Fruit fly (Drosophila melanogaster) whole organism, embryonic: ENCODE results near the gene srp.

ENCODE experiments used
- CG11398 ChIP-seq: fragments of 200-800 bp; sonication (Bioruptor generic); optimal IDR thresholded peaks from 2 replicates; lab custom pipeline; 2016; ENCODE audit warnings: missing biosample characterization, missing genetic modification characterization
- CG12299 ChIP-seq: fragments of 200-800 bp; sonication (Bioruptor generic); optimal IDR thresholded peaks from 2 replicates; lab custom pipeline; 2018; ENCODE audit warnings: missing biosample characterization, mild to moderate bottlenecking, missing genetic modification characterization
- CG12942 ChIP-seq: fragments of 200-800 bp; sonication (Bioruptor generic); optimal IDR thresholded peaks from 3 replicates; lab custom pipeline; 2016; ENCODE audit warnings: missing biosample characterization, missing genetic modification characterization
- CG13287 ChIP-seq: fragments of 200-800 bp; sonication (Bioruptor generic); IDR thresholded peaks from 2 replicates; pipeline ENCODE4 v1.3.6; 2022; ENCODE audit warnings: missing biosample characterization, missing genetic modification characterization; ENCODE audit not compliant: partially characterized antibody
- CG13296 ChIP-seq: fragments of 200-800 bp; sonication (Bioruptor generic); optimal IDR thresholded peaks from 3 replicates; lab custom pipeline; 2018; ENCODE audit warnings: missing biosample characterization, mild to moderate bottlenecking, missing genetic modification characterization
- CG14014 ChIP-seq: fragments of 200-800 bp; sonication (Bioruptor generic); IDR thresholded peaks from 2 replicates; pipeline ENCODE4 v1.3.6; 2022; ENCODE audit warnings: missing biosample characterization, missing genetic modification characterization
- CG14965 ChIP-seq: fragments of 200-800 bp; sonication (Bioruptor generic); optimal IDR thresholded peaks from 2 replicates; lab custom pipeline; 2016; ENCODE audit warnings: missing biosample characterization, missing genetic modification characterization, borderline replicate concordance
- CG15696 ChIP-seq: fragments of 200-800 bp; sonication (Bioruptor generic); optimal IDR thresholded peaks from 2 replicates; lab custom pipeline; 2019; ENCODE audit warnings: missing biosample characterization, mild to moderate bottlenecking, missing genetic modification characterization, moderate library complexity
- CG1602 ChIP-seq: fragments of 200-800 bp; sonication (Bioruptor generic); optimal IDR thresholded peaks from 3 replicates; lab custom pipeline; 2016; ENCODE audit warnings: missing biosample characterization, missing genetic modification characterization
- CG18619 ChIP-seq: fragments of 200-800 bp; sonication (Bioruptor generic); optimal IDR thresholded peaks from 3 replicates; lab custom pipeline; 2017; ENCODE audit warnings: missing biosample characterization, mild to moderate bottlenecking, missing genetic modification characterization
- CG31388 ChIP-seq: fragments of 200-800 bp; sonication (Bioruptor generic); optimal IDR thresholded peaks from 2 replicates; lab custom pipeline; 2016; ENCODE audit warnings: missing biosample characterization, missing genetic modification characterization
- CG3281 ChIP-seq: fragments of 200-800 bp; sonication (Bioruptor generic); optimal IDR thresholded peaks from 3 replicates; lab custom pipeline; 2017; ENCODE audit warnings: missing biosample characterization, mild to moderate bottlenecking, missing genetic modification characterization
- CG3407 ChIP-seq: fragments of 200-800 bp; sonication (Bioruptor generic); optimal IDR thresholded peaks from 2 replicates; lab custom pipeline; 2018; ENCODE audit warnings: missing biosample characterization, mild to moderate bottlenecking, missing genetic modification characterization
- CG4360 ChIP-seq: fragments of 200-800 bp; sonication (Bioruptor generic); IDR thresholded peaks from 2 replicates; pipeline ENCODE4 v1.3.6; 2022; ENCODE audit warnings: missing biosample characterization, missing genetic modification characterization
- CG8924 ChIP-seq: fragments of 200-800 bp; optimal IDR thresholded peaks from 3 replicates; lab custom pipeline; 2019; ENCODE audit warnings: missing biosample characterization, mild to moderate bottlenecking, missing genetic modification characterization, moderate library complexity
- CHES-1-like ChIP-seq: fragments of 200-800 bp; sonication (Bioruptor generic); optimal IDR thresholded peaks from 2 replicates; lab custom pipeline; 2016; ENCODE audit warnings: missing biosample characterization, missing genetic modification characterization
- D ChIP-seq, 2 experiments: fragments of 200-800 bp in 1 of 2; fragments of >200 bp in 1 of 2; sonication (Bioruptor generic) in 1 of 2; optimal IDR thresholded peaks; 2 replicates in 1 of 2; 3 replicates in 1 of 2; lab custom pipeline; 2017; ENCODE audit warnings: mild to moderate bottlenecking in 1 of 2, missing biosample characterization in 1 of 2, missing genetic modification characterization in 1 of 2, missing genetic modification reagents in 1 of 2
- Dbx ChIP-seq: fragments of 200-800 bp; sonication (Bioruptor generic); IDR thresholded peaks from 3 replicates; pipeline ENCODE4 v1.3.6; 2022; ENCODE audit warnings: missing biosample characterization, missing genetic modification characterization
- Elba2 ChIP-seq: fragments of 200-800 bp; sonication (Bioruptor generic); optimal IDR thresholded peaks from 3 replicates; lab custom pipeline; 2016; ENCODE audit warnings: missing biosample characterization, missing genetic modification characterization
- H15 ChIP-seq: fragments of 200-800 bp; sonication (Bioruptor generic); IDR thresholded peaks from 3 replicates; pipeline ENCODE4 v1.3.6; 2022; ENCODE audit warnings: missing biosample characterization, missing genetic modification characterization
- HLHmδ ChIP-seq: fragments of 200-800 bp; sonication (Bioruptor generic); optimal IDR thresholded peaks from 2 replicates; lab custom pipeline; 2018; ENCODE audit warnings: missing biosample characterization, mild to moderate bottlenecking, missing genetic modification characterization, moderate library complexity
- Kr ChIP-seq: fragments of 200-800 bp; sonication (Bioruptor generic); optimal IDR thresholded peaks from 2 replicates; lab custom pipeline; 2017; ENCODE audit warnings: missing biosample characterization, mild to moderate bottlenecking, missing genetic modification characterization
- MESR4 ChIP-seq: fragments of 200-800 bp; sonication (Bioruptor generic); optimal IDR thresholded peaks from 2 replicates; lab custom pipeline; 2018; ENCODE audit warnings: missing biosample characterization, mild to moderate bottlenecking, missing genetic modification characterization, moderate library complexity
- Myb ChIP-seq: fragments of 200-800 bp; sonication (Bioruptor generic); optimal IDR thresholded peaks from 2 replicates; lab custom pipeline; 2016; ENCODE audit warnings: missing biosample characterization, missing genetic modification characterization
- NFAT ChIP-seq: fragments of 200-800 bp; sonication (Bioruptor generic); IDR thresholded peaks from 2 replicates; pipeline ENCODE4 v1.3.6; 2022; ENCODE audit warnings: missing biosample characterization, missing genetic modification characterization
- Nf-YA ChIP-seq: fragments of 200-800 bp; sonication (Bioruptor generic); IDR thresholded peaks from 2 replicates; pipeline ENCODE4 v1.3.6; 2022; ENCODE audit warnings: missing biosample characterization, missing genetic modification characterization
- Nf-YB ChIP-seq: fragments of 200-800 bp; sonication (Bioruptor generic); optimal IDR thresholded peaks from 3 replicates; lab custom pipeline; 2019; ENCODE audit warnings: missing biosample characterization, mild to moderate bottlenecking, missing genetic modification characterization, moderate library complexity
- Sry-δ ChIP-seq: fragments of 200-800 bp; sonication (Bioruptor generic); optimal IDR thresholded peaks from 2 replicates; lab custom pipeline; 2016; ENCODE audit warnings: missing biosample characterization, missing genetic modification characterization
- ap ChIP-seq: fragments of 200-800 bp; sonication (Bioruptor generic); IDR thresholded peaks from 2 replicates; pipeline ENCODE4 v1.3.6; 2022; ENCODE audit warnings: missing biosample characterization, missing genetic modification characterization
- cad ChIP-seq: fragments of >200 bp; optimal IDR thresholded peaks from 2 replicates; lab custom pipeline; 2017; ENCODE audit warnings: missing biosample characterization, missing genetic modification characterization
- chif ChIP-seq, 2 experiments: fragments of 200-800 bp; sonication (Bioruptor generic); optimal IDR thresholded peaks; 3 replicates each; lab custom pipeline; 2016; ENCODE audit warnings: missing biosample characterization in 2 of 2, missing genetic modification characterization in 2 of 2
- dysf ChIP-seq: fragments of 200-800 bp; sonication (Bioruptor generic); IDR thresholded peaks from 3 replicates; pipeline ENCODE4 v1.3.6; 2022; ENCODE audit warnings: missing biosample characterization, missing genetic modification characterization
- insv ChIP-seq, 2 experiments: fragments of 200-800 bp; sonication (Bioruptor generic); optimal IDR thresholded peaks; 3 replicates each; lab custom pipeline; 2016 to 2018; ENCODE audit warnings: missing biosample characterization in 2 of 2, missing genetic modification characterization in 2 of 2
- kay ChIP-seq: fragments of 200-800 bp; sonication (Bioruptor generic); optimal IDR thresholded peaks from 2 replicates; lab custom pipeline; 2016; ENCODE audit warnings: missing biosample characterization, missing genetic modification characterization
- kni ChIP-seq: fragments of 200-800 bp; sonication (Bioruptor generic); optimal IDR thresholded peaks from 3 replicates; lab custom pipeline; 2017; ENCODE audit warnings: mild to moderate bottlenecking, missing biosample characterization, missing genetic modification reagents, missing genetic modification characterization
- knrl ChIP-seq: fragments of 200-800 bp; sonication (Bioruptor generic); IDR thresholded peaks from 3 replicates; pipeline ENCODE4 v1.3.6; 2022; ENCODE audit warnings: missing biosample characterization, missing genetic modification characterization; ENCODE audit not compliant: partially characterized antibody
- lilli ChIP-seq: fragments of 200-800 bp; sonication (Bioruptor generic); optimal IDR thresholded peaks from 3 replicates; lab custom pipeline; 2016; ENCODE audit warnings: missing biosample characterization, missing genetic modification characterization
- mld ChIP-seq: fragments of 200-800 bp; sonication (Bioruptor generic); IDR thresholded peaks from 3 replicates; pipeline ENCODE4 v1.3.6; 2022; ENCODE audit warnings: missing biosample characterization, missing genetic modification characterization; ENCODE audit not compliant: partially characterized antibody
- pros ChIP-seq: fragments of 200-800 bp; sonication (Bioruptor generic); optimal IDR thresholded peaks from 3 replicates; lab custom pipeline; 2019; ENCODE audit warnings: missing biosample characterization, mild to moderate bottlenecking, missing genetic modification characterization, moderate library complexity
- pum ChIP-seq: fragments of 200-800 bp; sonication (Bioruptor generic); optimal IDR thresholded peaks from 2 replicates; lab custom pipeline; 2016; ENCODE audit warnings: missing biosample characterization, missing genetic modification characterization
- ro ChIP-seq: fragments of 200-800 bp; sonication (Bioruptor generic); IDR thresholded peaks from 2 replicates; pipeline ENCODE4 v1.3.6; 2022; ENCODE audit warnings: missing biosample characterization, missing genetic modification characterization
- slp2 ChIP-seq: fragments of 200-800 bp; sonication (Bioruptor generic); optimal IDR thresholded peaks from 2 replicates; lab custom pipeline; 2016; ENCODE audit warnings: missing biosample characterization, missing genetic modification characterization
- sr ChIP-seq: fragments of 200-800 bp; sonication (Bioruptor generic); IDR thresholded peaks from 3 replicates; pipeline ENCODE4 v1.3.6; 2022; ENCODE audit warnings: missing biosample characterization, missing genetic modification characterization
- tll ChIP-seq, 2 experiments: fragments of 200-800 bp in 1 of 2; fragments of >200 bp in 1 of 2; sonication (Bioruptor generic) in 1 of 2; optimal IDR thresholded peaks; 2 replicates each; lab custom pipeline; 2017 to 2019; ENCODE audit warnings: missing biosample characterization in 2 of 2, missing genetic modification characterization in 2 of 2, mild to moderate bottlenecking in 1 of 2, moderate library complexity in 1 of 2
- twi ChIP-seq: fragments of 200-800 bp; optimal IDR thresholded peaks from 2 replicates; lab custom pipeline; 2019; ENCODE audit warnings: missing biosample characterization, mild to moderate bottlenecking, missing genetic modification characterization, moderate library complexity
- vfl ChIP-seq: fragments of 200-800 bp; sonication (Bioruptor generic); optimal IDR thresholded peaks from 2 replicates; lab custom pipeline; 2016; ENCODE audit warnings: missing biosample characterization, missing genetic modification characterization
- zen ChIP-seq: fragments of 200-800 bp; sonication (Bioruptor generic); optimal IDR thresholded peaks from 3 replicates; lab custom pipeline; 2018; ENCODE audit warnings: missing biosample characterization, mild to moderate bottlenecking, missing genetic modification characterization, moderate library complexity

Gene srp

DNA sequence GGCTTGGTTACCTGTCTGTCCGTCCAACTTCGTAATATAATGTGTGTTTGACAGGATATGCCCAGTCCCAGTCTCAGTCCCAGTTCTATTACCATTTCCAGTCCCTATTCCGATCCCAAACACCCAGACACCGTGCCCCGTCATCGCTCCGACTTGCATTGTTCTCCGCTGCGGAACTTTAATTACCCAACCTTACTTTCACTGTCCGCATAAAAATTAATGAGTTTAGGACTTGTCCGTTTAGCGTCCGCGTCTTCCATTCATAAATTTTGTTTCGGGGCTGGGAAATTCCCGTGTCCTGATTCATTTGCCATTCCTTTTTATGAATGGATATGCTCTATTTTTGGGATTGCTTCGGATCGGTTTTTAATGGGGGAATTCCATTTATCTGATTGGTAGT is 2.4 kb downstream of the srp start:
- TF ChIP-seq NFAT (GFP tag; lab: Robert Waterston, UW) = no peak
- TF ChIP-seq zen (tag; lab: Kevin White, UChicago) = peak; percentile 90
- TF ChIP-seq D (optimal IDR thresholded peaks at IDR 0.05; lab: Kevin White, UChicago) = peak; percentile 65
- TF ChIP-seq D (GFP tag; optimal IDR thresholded peaks at IDR 0.05; lab: Kevin White, UChicago) = no peak
- peak; percentile 80 for TF ChIP-seq cad (GFP tag; lab: Kevin White, UChicago)
- peak in 1 of 2 experiments; percentile 90 for TF ChIP-seq tll (GFP tag; optimal IDR thresholded peaks at IDR 0.05; lab: Kevin White, UChicago)
- TF ChIP-seq, all 482 proteins: peak for 4

DNA sequence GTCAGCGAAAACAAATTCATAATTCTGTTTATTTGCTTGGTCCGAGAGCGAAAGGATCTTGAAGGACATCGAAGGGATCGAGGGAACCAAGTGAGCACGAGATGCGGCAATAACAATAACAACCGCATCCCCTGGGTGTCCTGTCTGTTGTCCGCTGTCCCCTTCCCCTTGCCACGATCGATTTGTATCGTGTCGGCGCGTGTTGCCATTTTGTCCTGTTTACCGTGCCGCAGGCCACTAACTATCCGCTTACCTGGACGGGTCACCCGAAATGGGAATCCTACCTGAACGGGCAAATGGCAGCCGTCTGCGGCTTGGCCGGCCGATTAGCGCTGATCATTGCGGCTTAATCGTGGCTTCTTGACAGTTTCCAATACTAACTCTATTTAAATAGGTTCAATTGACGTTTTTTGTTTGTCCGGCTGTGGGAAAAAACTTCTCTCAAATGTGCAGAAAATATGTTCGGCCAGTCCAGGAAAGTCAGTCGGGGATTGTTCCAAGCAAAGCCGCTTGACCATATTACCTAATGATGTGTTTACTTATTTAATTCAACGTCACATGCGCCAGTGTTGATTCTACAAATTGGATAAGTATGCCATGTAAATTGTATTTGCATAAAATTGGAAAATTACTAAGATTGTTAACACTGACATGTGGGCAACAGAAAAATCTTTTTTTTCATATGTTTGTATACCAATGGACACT is 3.4 kb downstream of the srp start:
- TF ChIP-seq CG15696 (tag; lab: Kevin White, UChicago) (no peak), kni (GFP tag; lab: Kevin White, UChicago) (peak; percentile 30), CG3281 (GFP tag; lab: Kevin White, UChicago) (no peak), CG11398 (GFP tag; lab: Kevin White, UChicago) (no peak), CG14965 (no peak), Elba2 (GFP tag; lab: Kevin White, UChicago) (no peak), D (optimal IDR thresholded peaks at IDR 0.05; lab: Kevin White, UChicago) (peak; percentile 39), D (GFP tag; optimal IDR thresholded peaks at IDR 0.05; lab: Kevin White, UChicago) (no peak), pros (peak; percentile 11), slp2 (no peak), MESR4 (GFP tag; lab: Kevin White, UChicago) (no peak), Dbx (GFP tag; lab: Robert Waterston, UW) (no peak), CG3407 (GFP tag; lab: Kevin White, UChicago) (no peak), CG14014 (GFP tag; lab: Robert Waterston, UW) (no peak), H15 (GFP tag; lab: Robert Waterston, UW) (no peak), HLHmδ (GFP tag; lab: Kevin White, UChicago) (peak; percentile 29), kay (GFP tag; lab: Kevin White, UChicago) (no peak), zen (tag; lab: Kevin White, UChicago) (peak; percentile 83), CHES-1-like (GFP tag; lab: Kevin White, UChicago) (no peak), knrl (GFP tag; lab: Robert Waterston, UW) (no peak), CG13296 (GFP tag; lab: Kevin White, UChicago) (no peak), chif (GFP tag; optimal IDR thresholded peaks at IDR 0.05; lab: Kevin White, UChicago) (no peak), ap (GFP tag; lab: Robert Waterston, UW) (no peak), CG1602 (GFP tag; lab: Kevin White, UChicago) (no peak), Kr (GFP tag; lab: Kevin White, UChicago) (peak; percentile 6), cad (GFP tag; lab: Kevin White, UChicago) (peak; percentile 72), lilli (GFP tag; lab: Kevin White, UChicago) (no peak), CG12942 (GFP tag; lab: Kevin White, UChicago) (no peak), CG12299 (tag; lab: Kevin White, UChicago) (no peak), CG13287 (GFP tag; lab: Robert Waterston, UW) (no peak), Myb (no peak), Nf-YB (GFP tag; lab: Kevin White, UChicago) (no peak), CG8924 (tag; lab: Kevin White, UChicago) (no peak), sr (GFP tag; lab: Robert Waterston, UW) (no peak), pum (GFP tag; lab: Kevin White, UChicago) (no peak), dysf (GFP tag; lab: Robert Waterston, UW) (no peak), Sry-δ (GFP tag; lab: Kevin White, UChicago) (no peak), CG4360 (GFP tag; lab: Robert Waterston, UW) (0 out of 2 replicates have a peak, but pooled peaks have one; percentile 7), vfl (GFP tag; lab: Kevin White, UChicago) (peak; percentile 2), Nf-YA (no peak), insv (GFP tag; optimal IDR thresholded peaks at IDR 0.05; lab: Kevin White, UChicago) (no peak), mld (GFP tag; lab: Robert Waterston, UW) (no peak), CG31388 (GFP tag; lab: Kevin White, UChicago) (no peak), ro (GFP tag; lab: Robert Waterston, UW) (no peak), twi (tag; lab: Kevin White, UChicago) (peak; percentile 64), CG18619 (GFP tag; lab: Kevin White, UChicago) (no peak)
